Fruit fly (Drosophila melanogaster) whole organism, embryonic: ENCODE results near the gene HUWE1.

Experiments
- C15 ChIP-seq: fragments of 200-800 bp; sonication (Bioruptor generic); IDR thresholded peaks from 3 replicates; pipeline ENCODE4 v1.3.6; 2022; ENCODE audit warnings: missing biosample characterization, missing genetic modification characterization
- CG10274 ChIP-seq: fragments of 200-800 bp; sonication (Bioruptor generic); optimal IDR thresholded peaks from 3 replicates; lab custom pipeline; 2017; ENCODE audit warnings: missing biosample characterization, mild to moderate bottlenecking, missing genetic modification characterization
- CG10565 ChIP-seq: fragments of 200-800 bp; sonication (Bioruptor generic); optimal IDR thresholded peaks from 3 replicates; lab custom pipeline; 2016; ENCODE audit warnings: missing biosample characterization, mild to moderate bottlenecking, missing genetic modification characterization
- CG10979 ChIP-seq: fragments of 200-800 bp; sonication (Bioruptor generic); optimal IDR thresholded peaks from 2 replicates; lab custom pipeline; 2018; ENCODE audit warnings: missing biosample characterization, mild to moderate bottlenecking, missing genetic modification characterization, moderate library complexity
- CG12299 ChIP-seq: fragments of 200-800 bp; sonication (Bioruptor generic); optimal IDR thresholded peaks from 2 replicates; lab custom pipeline; 2018; ENCODE audit warnings: missing biosample characterization, mild to moderate bottlenecking, missing genetic modification characterization
- CG1233 ChIP-seq: fragments of 200-800 bp; sonication (Bioruptor generic); optimal IDR thresholded peaks from 4 replicates; lab custom pipeline; 2018; ENCODE audit warnings: missing biosample characterization, mild to moderate bottlenecking, missing genetic modification characterization
- CG14050 ChIP-seq: fragments of 200-800 bp; sonication (Bioruptor generic); IDR thresholded peaks from 3 replicates; pipeline ENCODE4 v1.3.6; 2022; ENCODE audit warnings: missing biosample characterization, missing genetic modification characterization
- CG16813 ChIP-seq: fragments of 200-800 bp; sonication (Bioruptor generic); IDR thresholded peaks from 3 replicates; pipeline ENCODE4 v1.3.6; 2022; ENCODE audit warnings: missing biosample characterization, missing genetic modification characterization; ENCODE audit not compliant: partially characterized antibody
- CG18262 ChIP-seq: fragments of 200-800 bp; optimal IDR thresholded peaks from 3 replicates; lab custom pipeline; 2019; ENCODE audit warnings: missing biosample characterization, mild to moderate bottlenecking, missing genetic modification characterization, moderate library complexity
- CG3065 ChIP-seq: fragments of 200-800 bp; sonication (Bioruptor generic); optimal IDR thresholded peaks from 2 replicates; lab custom pipeline; 2016; ENCODE audit warnings: missing biosample characterization, missing genetic modification characterization
- CG32532 ChIP-seq: fragments of 200-800 bp; sonication (Bioruptor generic); IDR thresholded peaks from 2 replicates; pipeline ENCODE4 v1.3.6; 2022; ENCODE audit warnings: missing biosample characterization, missing genetic modification characterization
- CG33213 ChIP-seq: fragments of 200-800 bp; sonication (Bioruptor generic); optimal IDR thresholded peaks from 3 replicates; lab custom pipeline; 2016; ENCODE audit warnings: missing biosample characterization, missing genetic modification characterization
- CG33557 ChIP-seq: fragments of 200-800 bp; sonication (Bioruptor generic); optimal IDR thresholded peaks from 2 replicates; lab custom pipeline; 2019; ENCODE audit warnings: missing biosample characterization, mild to moderate bottlenecking, missing genetic modification characterization, moderate library complexity
- CG3407 ChIP-seq: fragments of 200-800 bp; sonication (Bioruptor generic); optimal IDR thresholded peaks from 2 replicates; lab custom pipeline; 2018; ENCODE audit warnings: missing biosample characterization, mild to moderate bottlenecking, missing genetic modification characterization
- CG3995 ChIP-seq: fragments of 200-800 bp; sonication (Bioruptor generic); optimal IDR thresholded peaks from 3 replicates; lab custom pipeline; 2016; ENCODE audit warnings: missing biosample characterization, missing genetic modification characterization
- CG42726 ChIP-seq: fragments of 200-800 bp; sonication (Bioruptor generic); IDR thresholded peaks from 2 replicates; pipeline ENCODE4 v1.3.6; 2022; ENCODE audit warnings: missing biosample characterization, missing genetic modification characterization; ENCODE audit not compliant: partially characterized antibody
- CG4730 ChIP-seq: fragments of 200-800 bp; sonication (Bioruptor generic); IDR thresholded peaks from 2 replicates; pipeline ENCODE4 v1.3.6; 2022; ENCODE audit warnings: missing biosample characterization, missing genetic modification characterization
- CG5953 ChIP-seq: fragments of 200-800 bp; sonication (Bioruptor generic); IDR thresholded peaks from 2 replicates; pipeline ENCODE4 v1.3.6; 2022; ENCODE audit warnings: missing biosample characterization, missing genetic modification characterization
- CG6854 ChIP-seq: fragments of 200-800 bp; sonication (Bioruptor generic); optimal IDR thresholded peaks from 3 replicates; lab custom pipeline; 2017; ENCODE audit warnings: missing biosample characterization, mild to moderate bottlenecking, missing genetic modification characterization
- CG7928 ChIP-seq: fragments of 200-800 bp; sonication (Bioruptor generic); optimal IDR thresholded peaks from 2 replicates; lab custom pipeline; 2017; ENCODE audit warnings: missing biosample characterization, mild to moderate bottlenecking, missing genetic modification characterization
- CG7987 ChIP-seq: fragments of 200-800 bp; sonication (Bioruptor generic); optimal IDR thresholded peaks from 2 replicates; lab custom pipeline; 2018; ENCODE audit warnings: missing biosample characterization, mild to moderate bottlenecking, missing genetic modification characterization, moderate library complexity
- CrebB ChIP-seq: fragments of 200-800 bp; sonication (Bioruptor generic); optimal IDR thresholded peaks from 3 replicates; lab custom pipeline; 2018; ENCODE audit warnings: missing biosample characterization, mild to moderate bottlenecking, missing genetic modification characterization
- E2f2 ChIP-seq: fragments of 200-800 bp; sonication (Bioruptor generic); IDR thresholded peaks from 2 replicates; pipeline ENCODE4 v1.3.6; 2022; ENCODE audit warnings: missing biosample characterization, missing genetic modification characterization
- H15 ChIP-seq: fragments of 200-800 bp; sonication (Bioruptor generic); IDR thresholded peaks from 3 replicates; pipeline ENCODE4 v1.3.6; 2022; ENCODE audit warnings: missing biosample characterization, missing genetic modification characterization
- H2.0 ChIP-seq: fragments of 200-800 bp; sonication (Bioruptor generic); IDR thresholded peaks from 2 replicates; pipeline ENCODE4 v1.3.6; 2022; ENCODE audit warnings: missing biosample characterization, missing genetic modification characterization
- HLH4C ChIP-seq: fragments of 200-800 bp; sonication (Bioruptor generic); IDR thresholded peaks from 3 replicates; pipeline ENCODE4 v1.3.6; 2022; ENCODE audit warnings: missing biosample characterization, missing genetic modification characterization; ENCODE audit not compliant: partially characterized antibody
- HLH54F ChIP-seq: fragments of 200-800 bp; sonication (Bioruptor generic); optimal IDR thresholded peaks from 3 replicates; lab custom pipeline; 2016; ENCODE audit warnings: missing biosample characterization, missing genetic modification characterization
- Hr51 ChIP-seq, 2 experiments: fragments of 200-800 bp; sonication (Bioruptor generic); optimal IDR thresholded peaks; 2 replicates in 1 of 2; 3 replicates in 1 of 2; lab custom pipeline; 2016 to 2018; ENCODE audit warnings: missing biosample characterization in 2 of 2, missing genetic modification characterization in 2 of 2, mild to moderate bottlenecking in 1 of 2, moderate library complexity in 1 of 2
- Hr78 ChIP-seq, 2 experiments: fragments of 200-800 bp in 1 of 2; fragments of >200 bp in 1 of 2; sonication (Bioruptor generic) in 1 of 2; optimal IDR thresholded peaks; 2 replicates each; lab custom pipeline; 2017 to 2019; ENCODE audit warnings: missing biosample characterization in 2 of 2, missing genetic modification characterization in 2 of 2, mild to moderate bottlenecking in 1 of 2, moderate library complexity in 1 of 2
- NC2β ChIP-seq: fragments of 200-800 bp; sonication (Bioruptor generic); optimal IDR thresholded peaks from 2 replicates; lab custom pipeline; 2016; ENCODE audit warnings: missing biosample characterization, missing genetic modification characterization
- Oaz ChIP-seq: fragments of 200-800 bp; sonication (Bioruptor generic); IDR thresholded peaks from 2 replicates; pipeline ENCODE4 v1.3.6; 2022; ENCODE audit warnings: missing biosample characterization, missing genetic modification characterization
- Scr ChIP-seq: fragments of 200-800 bp; sonication (Bioruptor generic); IDR thresholded peaks from 2 replicates; pipeline ENCODE4 v1.3.6; 2022; ENCODE audit warnings: missing biosample characterization, missing genetic modification characterization; ENCODE audit not compliant: partially characterized antibody
- Sox100B ChIP-seq: fragments of 200-800 bp; sonication (Bioruptor generic); optimal IDR thresholded peaks from 3 replicates; lab custom pipeline; 2018; ENCODE audit warnings: missing biosample characterization, mild to moderate bottlenecking, missing genetic modification characterization
- Sry-β ChIP-seq: fragments of 200-800 bp; sonication (Bioruptor generic); optimal IDR thresholded peaks from 2 replicates; lab custom pipeline; 2018; ENCODE audit warnings: missing biosample characterization, mild to moderate bottlenecking, missing genetic modification characterization, moderate library complexity
- ac ChIP-seq: fragments of 200-800 bp; sonication (Bioruptor generic); optimal IDR thresholded peaks from 3 replicates; lab custom pipeline; 2017; ENCODE audit warnings: missing biosample characterization, mild to moderate bottlenecking, missing genetic modification characterization
- ap ChIP-seq: fragments of 200-800 bp; sonication (Bioruptor generic); IDR thresholded peaks from 2 replicates; pipeline ENCODE4 v1.3.6; 2022; ENCODE audit warnings: missing biosample characterization, missing genetic modification characterization
- cg ChIP-seq: fragments of 200-800 bp; sonication (Bioruptor generic); optimal IDR thresholded peaks from 3 replicates; lab custom pipeline; 2019; ENCODE audit warnings: missing biosample characterization, mild to moderate bottlenecking, missing genetic modification characterization, moderate library complexity
- dan ChIP-seq: fragments of 200-800 bp; sonication (Bioruptor generic); IDR thresholded peaks from 2 replicates; pipeline ENCODE4 v1.3.6; 2022; ENCODE audit warnings: missing biosample characterization, missing genetic modification characterization
- dm ChIP-seq: fragments of 200-800 bp; sonication (Bioruptor generic); optimal IDR thresholded peaks from 3 replicates; lab custom pipeline; 2016; ENCODE audit warnings: missing biosample characterization, missing genetic modification characterization
- esg ChIP-seq: fragments of 200-800 bp; sonication (Bioruptor generic); conservative IDR thresholded peaks from 2 replicates; pipeline ENCODE4 v1.3.6; 2022; ENCODE audit warnings: missing biosample characterization, missing genetic modification characterization
- eve ChIP-seq, 2 experiments: fragments of >200 bp; optimal IDR thresholded peaks; 2 replicates each; lab custom pipeline; 2017; ENCODE audit warnings: missing biosample characterization in 2 of 2, missing genetic modification characterization in 2 of 2
- ham ChIP-seq: fragments of 200-800 bp; sonication (Bioruptor generic); IDR thresholded peaks from 2 replicates; pipeline ENCODE4 v1.3.6; 2022; ENCODE audit warnings: missing biosample characterization, missing genetic modification characterization
- ken ChIP-seq: fragments of 200-800 bp; sonication (Bioruptor generic); IDR thresholded peaks from 3 replicates; pipeline ENCODE4 v1.3.6; 2022; ENCODE audit warnings: missing biosample characterization, missing genetic modification characterization
- salm ChIP-seq: fragments of 200-800 bp; sonication (Bioruptor generic); optimal IDR thresholded peaks from 2 replicates; lab custom pipeline; 2018; ENCODE audit warnings: missing biosample characterization, mild to moderate bottlenecking, missing genetic modification characterization
- sisA ChIP-seq: fragments of 200-800 bp; sonication (Bioruptor generic); IDR thresholded peaks from 2 replicates; pipeline ENCODE4 v1.3.6; 2022; ENCODE audit warnings: missing biosample characterization, missing genetic modification characterization
- toy ChIP-seq: fragments of 200-800 bp; sonication (Bioruptor generic); IDR thresholded peaks from 2 replicates; pipeline ENCODE4 v1.3.6; 2022; ENCODE audit warnings: missing biosample characterization, missing genetic modification characterization
- vvl ChIP-seq: fragments of 200-800 bp; sonication (Bioruptor generic); IDR thresholded peaks from 2 replicates; pipeline ENCODE4 v1.3.6; 2022; ENCODE audit warnings: missing biosample characterization, missing genetic modification characterization
- wor ChIP-seq: fragments of 200-800 bp; sonication (Bioruptor generic); IDR thresholded peaks from 2 replicates; pipeline ENCODE4 v1.3.6; 2022; ENCODE audit warnings: missing biosample characterization, missing genetic modification characterization
- z ChIP-seq: fragments of 200-800 bp; sonication (Bioruptor generic); IDR thresholded peaks from 3 replicates; pipeline ENCODE4 v1.3.6; 2022; ENCODE audit warnings: missing biosample characterization, missing genetic modification characterization
- zen ChIP-seq: fragments of 200-800 bp; sonication (Bioruptor generic); optimal IDR thresholded peaks from 3 replicates; lab custom pipeline; 2018; ENCODE audit warnings: missing biosample characterization, mild to moderate bottlenecking, missing genetic modification characterization, moderate library complexity

Gene HUWE1

dm6 chrX:15703720-15704206 lies 8.7 kb upstream of the HUWE1 start, which contains the start of the genes Pis and Hap40 (continued):
- peak; percentile 50 for TF ChIP-seq CG33557 (GFP tag; lab: Kevin White, UChicago)
- TF ChIP-seq salm (tag; lab: Kevin White, UChicago), result peak; percentile 27
- peak; percentile 26; the same call in 1 of the 2 replicates for TF ChIP-seq H2.0
- peak; percentile 10 for TF ChIP-seq NC2β (GFP tag; lab: Kevin White, UChicago)
- peak; percentile 17 for TF ChIP-seq CG3065 (GFP tag; lab: Kevin White, UChicago)
- TF ChIP-seq CG7928 (GFP tag; lab: Kevin White, UChicago), result peak; percentile 37
- TF ChIP-seq ken, result peak; percentile 67; the same call in 2 of the 3 replicates
- no peak for TF ChIP-seq CG33213 (GFP tag; lab: Kevin White, UChicago)
- no peak for TF ChIP-seq CG10274
- peak; percentile 71 for TF ChIP-seq CG18262
- TF ChIP-seq HLH4C, result no peak
- TF ChIP-seq Sry-β (GFP tag; lab: Kevin White, UChicago), result no peak
- TF ChIP-seq dm (GFP tag; lab: Kevin White, UChicago), result no peak
- peak; percentile 43 to 73 for TF ChIP-seq Hr51 (GFP tag; optimal IDR thresholded peaks at IDR 0.05; lab: Kevin White, UChicago)
- no peak for TF ChIP-seq CG3407
- no peak for TF ChIP-seq CG7987
- no peak for TF ChIP-seq ac
- peak; percentile 33 for TF ChIP-seq CG12299 (tag; lab: Kevin White, UChicago)
- no peak for TF ChIP-seq Sox100B (GFP tag; lab: Kevin White, UChicago)
- TF ChIP-seq E2f2, result peak; percentile 37
- TF ChIP-seq cg (GFP tag; lab: Kevin White, UChicago), result no peak
- TF ChIP-seq toy (GFP tag; lab: Robert Waterston, UW), result no peak
- TF ChIP-seq CG10565 (GFP tag; lab: Kevin White, UChicago), result no peak
- TF ChIP-seq ham (GFP tag; lab: Robert Waterston, UW), result no peak
- TF ChIP-seq z (GFP tag; lab: Robert Waterston, UW), result no peak
- no peak for TF ChIP-seq eve (GFP tag; optimal IDR thresholded peaks at IDR 0.05; lab: Kevin White, UChicago)
- TF ChIP-seq CG6854, result no peak
- 0 out of 2 replicates have a peak, but pooled peaks have one; percentile 18 for TF ChIP-seq vvl (GFP tag; lab: Robert Waterston, UW)
- peak; percentile 64 for TF ChIP-seq wor
- TF ChIP-seq CG1233 (GFP tag; lab: Kevin White, UChicago), result peak; percentile 37
- TF ChIP-seq C15, result no peak
- 0 out of 3 replicates have a peak, but pooled peaks have one; percentile 31 for TF ChIP-seq H15
- TF ChIP-seq CG5953 (GFP tag; lab: Robert Waterston, UW), result no peak
- TF ChIP-seq CG32532 (GFP tag; lab: Robert Waterston, UW), result peak; percentile 76
- TF ChIP-seq sisA (GFP tag; lab: Robert Waterston, UW), result peak; percentile 70
- peak; percentile 47 for TF ChIP-seq ap
- TF ChIP-seq Oaz, result 0 out of 2 replicates have a peak, but pooled peaks have one; percentile 34
- TF ChIP-seq CG10979 (tag; lab: Kevin White, UChicago), result peak; percentile 67
- TF ChIP-seq CG3995 (GFP tag; lab: Kevin White, UChicago), result peak; percentile 69
- no peak for TF ChIP-seq CG16813 (GFP tag; lab: Robert Waterston, UW)
- TF ChIP-seq esg, result peak; percentile 75
- peak; percentile 65 for TF ChIP-seq HLH54F (GFP tag; lab: Kevin White, UChicago)
- peak; percentile 72 for TF ChIP-seq zen (tag; lab: Kevin White, UChicago)
- no peak for TF ChIP-seq CrebB (tag; lab: Kevin White, UChicago)
- no peak; the same call in 2 of the 3 replicates for TF ChIP-seq CG14050 (GFP tag; lab: Robert Waterston, UW)
- no peak for TF ChIP-seq CG42726 (GFP tag; lab: Robert Waterston, UW)
- peak; percentile 39; the same call in 1 of the 2 replicates for TF ChIP-seq CG4730 (GFP tag; lab: Robert Waterston, UW)
- no peak; the same call in 1 of the 2 replicates for TF ChIP-seq dan
- no peak for TF ChIP-seq Scr (GFP tag; lab: Robert Waterston, UW)
- TF ChIP-seq Hr78 (GFP tag; optimal IDR thresholded peaks at IDR 0.05; lab: Kevin White, UChicago), result peak in 1 of 2 experiments; percentile 38
